Worm (Caenorhabditis elegans) whole organism, L3 larva: ENCODE data around the gene clec-54.

Source experiments
- daf-12 ChIP-seq: fragments of 150-350 bp; optimal IDR thresholded peaks from 2 replicates; lab custom pipeline; 2014; ENCODE audit warnings: missing biosample characterization, missing genetic modification reagents, missing genetic modification characterization
- egl-27 ChIP-seq: sonication (generic microtip); optimal IDR thresholded peaks from 4 replicates; lab custom pipeline; 2017; ENCODE audit warnings: missing biosample characterization, missing genetic modification reagents, missing genetic modification characterization
- elt-3 ChIP-seq, 3 experiments: fragments of 150-350 bp in 1 of 3; sonication (generic microtip) in 2 of 3; optimal IDR thresholded peaks; 2 replicates in 2 of 3; 4 replicates in 1 of 3; lab custom pipeline; 2014 to 2017; ENCODE audit warnings: missing biosample characterization in 3 of 3, missing genetic modification characterization in 3 of 3
- fos-1 ChIP-seq: fragments of 150-350 bp; optimal IDR thresholded peaks from 2 replicates; lab custom pipeline; 2014; ENCODE audit warnings: missing biosample characterization, missing genetic modification characterization
- lin-15B ChIP-seq: fragments of 150-350 bp; optimal IDR thresholded peaks from 2 replicates; lab custom pipeline; 2014; ENCODE audit warnings: missing biosample characterization, missing genetic modification characterization
- lin-39 ChIP-seq: fragments of 150-350 bp; optimal IDR thresholded peaks from 2 replicates; lab custom pipeline; 2018; ENCODE audit warnings: missing biosample characterization, missing genetic modification reagents, missing genetic modification characterization
- nhr-11 ChIP-seq: fragments of 150-350 bp; optimal IDR thresholded peaks from 2 replicates; lab custom pipeline; 2014; ENCODE audit warnings: missing biosample characterization, missing genetic modification characterization
- nhr-67 ChIP-seq: fragments of 150-350 bp; optimal IDR thresholded peaks from 2 replicates; lab custom pipeline; 2014; ENCODE audit warnings: missing biosample characterization, missing genetic modification characterization
- nhr-76 ChIP-seq: fragments of 150-350 bp; sonication (generic microtip); optimal IDR thresholded peaks from 5 replicates; lab custom pipeline; 2014; ENCODE audit warnings: missing biosample characterization, missing genetic modification characterization
- snpc-4 ChIP-seq: fragments of 150-350 bp; optimal IDR thresholded peaks from 2 replicates; lab custom pipeline; 2014; ENCODE audit warnings: missing biosample characterization, missing genetic modification characterization
- unc-39 ChIP-seq: sonication (generic microtip); optimal IDR thresholded peaks from 4 replicates; lab custom pipeline; 2017; ENCODE audit warnings: missing biosample characterization, missing genetic modification characterization
- unc-62 ChIP-seq: fragments of 150-350 bp; sonication (generic microtip); optimal IDR thresholded peaks from 4 replicates; lab custom pipeline; 2014; ENCODE audit warnings: missing biosample characterization, missing genetic modification reagents, missing genetic modification characterization
- zag-1 ChIP-seq: fragments of 150-350 bp; optimal IDR thresholded peaks from 2 replicates; lab custom pipeline; 2014; ENCODE audit warnings: missing biosample characterization, missing genetic modification characterization

- TF ChIP-seq lin-39 (tag; lab: Kevin White, UChicago) (no peak), elt-3 (tag; optimal IDR thresholded peaks at IDR 0.05; lab: Kevin White, UChicago) (no peak), unc-39 (tag; lab: Kevin White, UChicago) (no peak), unc-62 (GFP tag; lab: Kevin White, UChicago) (no peak), snpc-4 (tag; lab: Kevin White, UChicago) (no peak), zag-1 (no peak), daf-12 (tag; lab: Kevin White, UChicago) (no peak), lin-15B (tag; lab: Kevin White, UChicago) (no peak), fos-1 (tag; lab: Kevin White, UChicago) (no peak), nhr-11 (no peak), nhr-67 (tag; lab: Kevin White, UChicago) (no peak), egl-27 (tag; lab: Kevin White, UChicago) (no peak), nhr-76 (tag; lab: Kevin White, UChicago) (no peak)
Observed at ce11 chrV:14476680-14477079, at the start of gene clec-54.
